Worm (Caenorhabditis elegans) whole organism, young adult: Measurements from ENCODE around the gene M153.3.
A peak's percentile ranks its signal among the peaks of the same experiment; 100 is the strongest.

ENCODE experiments used
- B0035.1 ChIP-seq: sonication (generic microtip); optimal IDR thresholded peaks from 2 replicates; lab custom pipeline; 2016; ENCODE audit warnings: missing genetic modification characterization, mild to moderate bottlenecking, missing compliant biosample characterization, missing genotype, missing genetic modification reagents
- B0336.3 ChIP-seq: fragments of 200-800 bp; sonication (Bioruptor generic); IDR thresholded peaks from 2 replicates; pipeline ENCODE4 v1.3.6; 2022; ENCODE audit warnings: missing genetic modification characterization, missing compliant biosample characterization
- C06A6.2 ChIP-seq: fragments of 200-800 bp; sonication (Bioruptor generic); conservative IDR thresholded peaks from 2 replicates; pipeline ENCODE4 v1.3.6; 2022; ENCODE audit warnings: missing genetic modification characterization, missing compliant biosample characterization
- F33H1.4 ChIP-seq: fragments of 200-800 bp; sonication (Bioruptor generic); IDR thresholded peaks from 2 replicates; pipeline ENCODE4 v1.3.6; 2022; ENCODE audit warnings: missing genetic modification reagents, missing genetic modification characterization, missing compliant biosample characterization
- F37B4.10 ChIP-seq: fragments of 200-800 bp; sonication (Bioruptor generic); IDR thresholded peaks from 2 replicates; pipeline ENCODE4 v1.3.6; 2022; ENCODE audit warnings: missing genetic modification characterization, missing compliant biosample characterization
- Y56A3A.18 ChIP-seq: fragments of 200-800 bp; sonication (Bioruptor generic); IDR thresholded peaks from 2 replicates; pipeline ENCODE4 v1.3.6; 2022; ENCODE audit warnings: missing genetic modification reagents, missing genetic modification characterization, missing compliant biosample characterization
- ZK185.1 ChIP-seq: sonication (generic microtip); optimal IDR thresholded peaks from 2 replicates; lab custom pipeline; 2016; ENCODE audit warnings: mild to moderate bottlenecking, missing genetic modification characterization, missing compliant biosample characterization; ENCODE audit not compliant: poor library complexity, severe bottlenecking
- atf-7 ChIP-seq: sonication (generic microtip); optimal IDR thresholded peaks from 2 replicates; lab custom pipeline; 2017; ENCODE audit warnings: mild to moderate bottlenecking, missing genetic modification characterization, missing compliant biosample characterization
- attf-3 ChIP-seq: fragments of 200-800 bp; sonication (Bioruptor generic); conservative IDR thresholded peaks from 2 replicates; pipeline ENCODE4 v1.3.6; 2022; ENCODE audit warnings: missing genetic modification reagents, missing genetic modification characterization, missing compliant biosample characterization
- bed-1 ChIP-seq: fragments of 200-800 bp; sonication (Bioruptor generic); IDR thresholded peaks from 2 replicates; pipeline ENCODE4 v1.3.6; 2022; ENCODE audit warnings: missing genetic modification reagents, missing genetic modification characterization, missing compliant biosample characterization
- cebp-2 ChIP-seq: fragments of 200-800 bp; sonication (Bioruptor generic); IDR thresholded peaks from 2 replicates; pipeline ENCODE4 v1.3.6; 2022; ENCODE audit warnings: missing genetic modification characterization, missing compliant biosample characterization
- ceh-100 ChIP-seq: fragments of 200-800 bp; sonication (Bioruptor generic); IDR thresholded peaks from 2 replicates; pipeline ENCODE4 v1.3.6; 2022; ENCODE audit warnings: missing genetic modification reagents, missing genetic modification characterization, missing compliant biosample characterization
- ceh-58 ChIP-seq: fragments of 200-800 bp; sonication (Bioruptor generic); IDR thresholded peaks from 2 replicates; pipeline ENCODE4 v1.3.6; 2022; ENCODE audit warnings: missing genetic modification characterization, missing compliant biosample characterization
- ceh-91 ChIP-seq: fragments of 200-800 bp; sonication (Bioruptor generic); IDR thresholded peaks from 2 replicates; pipeline ENCODE4 v1.3.6; 2022; ENCODE audit warnings: missing genetic modification reagents, missing genetic modification characterization, missing compliant biosample characterization
- chd-7 ChIP-seq: sonication (generic microtip); optimal IDR thresholded peaks from 2 replicates; lab custom pipeline; 2016; ENCODE audit warnings: mild to moderate bottlenecking, missing genetic modification characterization, moderate library complexity, missing compliant biosample characterization
- die-1 ChIP-seq: sonication (generic microtip); optimal IDR thresholded peaks from 2 replicates; lab custom pipeline; 2016; ENCODE audit warnings: missing genotype, mild to moderate bottlenecking, missing genetic modification characterization, missing compliant biosample characterization
- egl-18 ChIP-seq: fragments of 200-800 bp; sonication (Bioruptor generic); IDR thresholded peaks from 2 replicates; pipeline ENCODE4 v1.3.6; 2022; ENCODE audit warnings: missing genetic modification reagents, missing genetic modification characterization, missing compliant biosample characterization
- egrh-3 ChIP-seq: fragments of 200-800 bp; sonication (Bioruptor generic); IDR thresholded peaks from 2 replicates; pipeline ENCODE4 v1.3.6; 2022; ENCODE audit warnings: missing genetic modification reagents, missing genetic modification characterization, missing compliant biosample characterization
- ekl-4 ChIP-seq: fragments of 200-800 bp; sonication (Bioruptor generic); IDR thresholded peaks from 2 replicates; pipeline ENCODE4 v1.3.6; 2022; ENCODE audit warnings: missing genetic modification reagents, missing genetic modification characterization, missing compliant biosample characterization
- lag-1 ChIP-seq: fragments of 200-800 bp; sonication (Bioruptor generic); IDR thresholded peaks from 2 replicates; pipeline ENCODE4 v1.3.6; 2022; ENCODE audit warnings: missing genetic modification reagents, missing genetic modification characterization, missing compliant biosample characterization
- let-526 ChIP-seq: fragments of 200-800 bp; sonication (Bioruptor generic); IDR thresholded peaks from 2 replicates; pipeline ENCODE4 v1.3.6; 2022; ENCODE audit warnings: missing genetic modification reagents, missing genetic modification characterization, missing compliant biosample characterization
- let-607 ChIP-seq, 2 experiments: fragments of 200-800 bp in 1 of 2; sonication (Bioruptor generic) in 1 of 2; sonication (generic microtip) in 1 of 2; optimal IDR thresholded peaks; 2 replicates each; lab custom pipeline; 2016 to 2018; ENCODE audit warnings: mild to moderate bottlenecking in 2 of 2, missing compliant biosample characterization in 2 of 2, missing genetic modification characterization in 2 of 2, moderate library complexity in 2 of 2, missing genotype in 1 of 2
- lin-40 ChIP-seq: sonication (generic microtip); optimal IDR thresholded peaks from 2 replicates; lab custom pipeline; 2016; ENCODE audit warnings: missing genetic modification characterization, mild to moderate bottlenecking, missing compliant biosample characterization, missing genotype, missing genetic modification reagents
- mxl-1 ChIP-seq: sonication (generic microtip); optimal IDR thresholded peaks from 2 replicates; lab custom pipeline; 2016; ENCODE audit warnings: missing genetic modification characterization, missing compliant biosample characterization
- nfya-1 ChIP-seq: sonication (generic microtip); optimal IDR thresholded peaks from 2 replicates; lab custom pipeline; 2017; ENCODE audit warnings: antibody characterized with exemption, missing compliant biosample characterization, missing genetic modification characterization, borderline replicate concordance; ENCODE audit not compliant: insufficient read depth
- nfya-2 ChIP-seq: fragments of 200-800 bp; sonication (Bioruptor generic); IDR thresholded peaks from 2 replicates; pipeline ENCODE4 v1.3.6; 2022; ENCODE audit warnings: missing genetic modification reagents, missing genetic modification characterization, missing compliant biosample characterization
- nhr-179 ChIP-seq: sonication (generic microtip); optimal IDR thresholded peaks from 2 replicates; lab custom pipeline; 2016; ENCODE audit warnings: mild to moderate bottlenecking, missing genetic modification characterization, missing compliant biosample characterization
- nhr-80 ChIP-seq: sonication (generic microtip); optimal IDR thresholded peaks from 2 replicates; lab custom pipeline; 2016; ENCODE audit warnings: missing genetic modification characterization, missing compliant biosample characterization
- nhr-90 ChIP-seq: sonication (generic microtip); optimal IDR thresholded peaks from 2 replicates; lab custom pipeline; 2016; ENCODE audit warnings: missing genotype, mild to moderate bottlenecking, missing genetic modification characterization, missing compliant biosample characterization
- rcor-1 ChIP-seq: fragments of 200-800 bp; sonication (Bioruptor generic); IDR thresholded peaks from 2 replicates; pipeline ENCODE4 v1.3.6; 2022; ENCODE audit warnings: missing genetic modification reagents, missing genetic modification characterization, missing compliant biosample characterization
- snpc-1.1 ChIP-seq: sonication (generic microtip); optimal IDR thresholded peaks from 2 replicates; lab custom pipeline; 2017; ENCODE audit warnings: missing genetic modification characterization, mild to moderate bottlenecking, missing compliant biosample characterization, antibody characterized with exemption, moderate library complexity, missing genotype, missing genetic modification reagents; ENCODE audit not compliant: insufficient read depth
- snpc-4 ChIP-seq, 5 experiments: fragments of 150-350 bp in 1 of 5; sonication (generic microtip) in 4 of 5; optimal IDR thresholded peaks; 2 replicates each; lab custom pipeline; 2014 to 2018; ENCODE audit warnings: missing genetic modification characterization in 5 of 5, missing biosample characterization in 3 of 5, antibody characterized with exemption in 2 of 5, mild to moderate bottlenecking in 2 of 5, missing compliant biosample characterization in 2 of 5, missing genotype in 2 of 5, moderate library complexity in 2 of 5, missing genetic modification reagents in 1 of 5
- tbx-9 ChIP-seq: sonication (generic microtip); optimal IDR thresholded peaks from 2 replicates; lab custom pipeline; 2016; ENCODE audit warnings: borderline replicate concordance, missing genetic modification characterization, inconsistent platforms, missing compliant biosample characterization
- unc-130 ChIP-seq: sonication (generic microtip); optimal IDR thresholded peaks from 2 replicates; lab custom pipeline; 2016; ENCODE audit warnings: missing genetic modification reagents, missing genetic modification characterization, missing compliant biosample characterization
- unc-62 ChIP-seq: fragments of 150-350 bp; optimal IDR thresholded peaks from 2 replicates; lab custom pipeline; 2014; ENCODE audit warnings: missing biosample characterization, missing genetic modification reagents, missing genetic modification characterization
- xnd-1 ChIP-seq: sonication (generic microtip); optimal IDR thresholded peaks from 2 replicates; lab custom pipeline; 2016; ENCODE audit warnings: missing genotype, missing genetic modification reagents, missing genetic modification characterization, missing compliant biosample characterization
- zfh-2 ChIP-seq: fragments of 200-800 bp; sonication (Bioruptor generic); conservative IDR thresholded peaks from 2 replicates; pipeline ENCODE4 v1.3.6; 2022; ENCODE audit warnings: missing genetic modification reagents, missing genetic modification characterization, missing compliant biosample characterization
- ztf-22 ChIP-seq: fragments of 200-800 bp; sonication (Bioruptor generic); optimal IDR thresholded peaks from 2 replicates; lab custom pipeline; 2018; ENCODE audit warnings: mild to moderate bottlenecking, missing genetic modification characterization, moderate library complexity, missing compliant biosample characterization
- ztf-25 ChIP-seq: fragments of 200-800 bp; sonication (Bioruptor generic); IDR thresholded peaks from 2 replicates; pipeline ENCODE4 v1.3.6; 2022; ENCODE audit warnings: missing genetic modification reagents, missing genetic modification characterization, missing compliant biosample characterization
- ztf-26 ChIP-seq: sonication (generic microtip); optimal IDR thresholded peaks from 2 replicates; lab custom pipeline; 2017; ENCODE audit warnings: missing genetic modification characterization, missing compliant biosample characterization

The M153.3 gene

DNA sequence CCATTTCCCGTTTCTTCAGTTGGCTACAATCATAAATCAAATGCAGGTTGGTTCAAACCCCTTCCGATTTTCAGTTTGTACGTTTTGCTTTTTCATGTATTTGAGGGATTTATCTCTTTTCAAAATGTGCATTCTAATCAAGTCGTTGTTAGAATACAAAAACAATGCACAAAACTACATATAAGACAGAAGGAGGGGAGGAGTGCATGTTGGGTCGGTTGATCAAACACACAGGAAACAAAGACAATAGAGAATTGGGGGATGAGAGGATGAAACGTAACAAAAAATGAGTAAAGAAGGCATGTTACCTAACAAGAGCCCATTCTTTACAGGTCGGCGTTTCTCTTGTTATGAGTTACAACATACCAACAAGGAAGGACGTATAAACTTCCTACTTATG is 44.7 kb upstream of the M153.3 start:
- TF ChIP-seq ceh-58 (GFP tag; lab: Robert Waterston, UW) (no peak), lin-40 (no peak), cebp-2 (GFP tag; lab: Robert Waterston, UW) (no peak), mxl-1 (tag; lab: Kevin White, UChicago) (no peak), zfh-2 (no peak), nfya-2 (GFP tag; lab: Robert Waterston, UW) (no peak), snpc-1.1 (no peak), unc-62 (no peak), F33H1.4 (GFP tag; lab: Robert Waterston, UW) (no peak), nhr-179 (tag; lab: Kevin White, UChicago) (no peak), B0336.3 (GFP tag; lab: Robert Waterston, UW) (no peak), let-607 (tag; optimal IDR thresholded peaks at IDR 0.05; lab: Kevin White, UChicago) (no peak), Y56A3A.18 (GFP tag; lab: Robert Waterston, UW) (no peak), let-526 (GFP tag; lab: Robert Waterston, UW) (no peak)
- TF ChIP-seq, all 124 proteins: peak for 0

DNA sequence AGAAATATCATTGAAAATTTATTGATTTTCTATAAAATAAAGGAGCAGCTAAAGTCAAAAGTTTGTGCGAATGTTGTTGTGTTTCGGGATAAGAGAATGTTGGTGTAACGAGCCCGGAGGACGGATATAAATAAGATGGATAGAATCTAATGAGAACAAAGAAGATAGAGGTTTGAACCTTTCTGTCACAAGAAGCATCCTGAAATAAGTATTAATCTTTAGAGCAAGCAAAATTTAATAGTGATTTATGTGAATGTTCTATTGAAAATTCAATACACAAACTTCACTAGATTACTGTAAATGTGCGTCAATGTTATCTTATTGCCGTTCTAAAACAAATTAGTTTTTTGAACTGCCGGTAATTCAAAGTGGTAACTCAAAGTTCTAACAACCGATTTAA is 39.0 kb upstream of the M153.3 start, which contains the start of gene W03G11.3:
TSS of gene W03G11.3 (minus strand) at position 101 of the 400 bp plus-strand sequence.
- no peak for TF ChIP-seq ZK185.1 (tag; lab: Kevin White, UChicago)
- TF ChIP-seq, all 124 proteins: peak for 0

DNA sequence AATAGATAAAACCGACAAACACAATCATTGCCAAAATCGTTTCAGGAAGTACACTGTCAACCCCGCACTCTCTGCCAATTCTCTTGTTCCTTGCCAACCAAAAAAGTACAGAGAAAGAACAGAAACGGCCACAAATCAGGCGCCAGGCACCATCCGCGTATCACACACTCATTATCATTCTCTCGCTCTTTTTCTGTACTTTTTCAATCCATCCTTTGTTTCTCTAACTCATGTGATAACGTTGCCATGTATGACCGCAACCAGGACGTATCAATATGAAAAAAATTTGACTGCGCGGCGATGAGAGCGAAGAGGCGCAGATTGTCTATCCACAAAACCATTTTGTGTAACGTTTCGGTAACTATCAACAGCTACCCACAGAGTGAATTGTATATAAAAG is 38.0 kb upstream of the M153.3 start, which contains the start of gene col-181:
TSS of gene col-181 (plus strand) at position 301 of the 400 bp plus-strand sequence.
- TF ChIP-seq die-1 (tag; lab: Kevin White, UChicago) (peak; percentile 8), unc-130 (GFP tag; lab: Kevin White, UChicago) (no peak)

DNA sequence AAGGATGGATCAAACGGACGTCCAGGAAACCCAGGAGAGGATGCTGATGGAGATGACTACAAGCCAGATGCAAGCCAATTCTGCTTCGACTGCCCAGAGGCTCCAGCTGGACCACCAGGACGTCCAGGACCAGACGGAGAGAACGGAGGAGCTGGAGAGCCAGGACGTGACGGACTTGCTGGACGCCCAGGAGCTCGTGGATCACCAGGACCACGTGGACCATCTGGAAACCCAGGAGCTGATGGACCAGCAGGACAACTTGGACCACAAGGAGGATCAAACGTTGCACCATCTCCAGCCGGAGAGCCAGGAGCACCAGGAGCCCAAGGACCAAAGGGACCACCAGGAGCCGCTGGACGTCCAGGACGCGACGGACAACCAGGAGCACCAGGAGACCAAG is 37.2 kb upstream of the M153.3 start:
- TF ChIP-seq ztf-26 (tag; lab: Kevin White, UChicago) (peak; percentile 44), attf-3 (GFP tag; lab: Robert Waterston, UW) (no peak), zfh-2 (peak; percentile 87), egrh-3 (GFP tag; lab: Robert Waterston, UW) (peak; percentile 79; the same call in 1 of the 2 replicates)
- TF ChIP-seq, all 124 proteins: peak for 3

DNA sequence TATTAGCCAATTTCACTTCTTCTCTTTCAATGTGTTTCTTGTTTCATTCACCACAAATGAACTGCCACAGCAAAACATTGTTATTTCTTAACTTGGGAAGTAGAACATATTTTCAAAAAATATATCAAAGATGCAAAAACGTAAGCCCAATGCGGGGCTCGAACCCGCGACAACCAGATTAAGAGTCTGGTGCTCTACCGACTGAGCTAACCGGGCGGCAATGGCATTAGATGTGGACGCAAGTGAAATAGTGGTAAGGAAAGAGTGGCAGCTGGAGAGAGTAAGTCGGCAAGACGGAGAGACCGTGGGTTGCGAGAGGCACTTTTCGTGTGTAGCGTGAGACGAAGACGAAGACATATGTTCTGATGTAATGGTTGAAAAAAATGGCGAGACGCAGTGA is 36.7 kb upstream of the M153.3 start:
- TF ChIP-seq F37B4.10: 0 out of 2 replicates have a peak, but pooled peaks have one; percentile 60
- TF ChIP-seq C06A6.2 (GFP tag; lab: Robert Waterston, UW): peak; percentile 67
- no peak for TF ChIP-seq xnd-1 (tag; lab: Kevin White, UChicago)
- TF ChIP-seq chd-7 (tag; lab: Kevin White, UChicago): peak; percentile 92
- TF ChIP-seq ekl-4 (GFP tag; lab: Robert Waterston, UW): peak; percentile 88
- TF ChIP-seq snpc-1.1: peak; percentile 26
- peak; percentile 40; the same call in 1 of the 2 replicates for TF ChIP-seq attf-3 (GFP tag; lab: Robert Waterston, UW)
- TF ChIP-seq B0035.1 (tag; lab: Kevin White, UChicago): peak; percentile 88
- TF ChIP-seq rcor-1: peak; percentile 89
- TF ChIP-seq lag-1: no peak
- no peak for TF ChIP-seq bed-1
- TF ChIP-seq ztf-22 (GFP tag; lab: Kevin White, UChicago): peak; percentile 64
- TF ChIP-seq ceh-91 (GFP tag; lab: Robert Waterston, UW): no peak
- peak; percentile 52 for TF ChIP-seq ceh-100 (GFP tag; lab: Robert Waterston, UW)
- peak; percentile 98 for TF ChIP-seq ztf-25 (GFP tag; lab: Robert Waterston, UW)
- peak; percentile 89 for TF ChIP-seq egl-18 (GFP tag; lab: Robert Waterston, UW)
- TF ChIP-seq snpc-4 (GFP tag; optimal IDR thresholded peaks at IDR 0.05; lab: Kevin White, UChicago): no peak
- peak in 2 of 4 experiments; percentile 75 to 87 for TF ChIP-seq snpc-4 (tag; optimal IDR thresholded peaks at IDR 0.05; lab: Kevin White, UChicago)
- TF ChIP-seq nhr-90 (tag; lab: Kevin White, UChicago): peak; percentile 93
- TF ChIP-seq nhr-80 (tag; lab: Kevin White, UChicago): peak; percentile 59
- peak; percentile 73 for TF ChIP-seq tbx-9 (tag; lab: Kevin White, UChicago)
- TF ChIP-seq die-1 (tag; lab: Kevin White, UChicago): peak; percentile 98
- peak; percentile 67 for TF ChIP-seq atf-7
- peak; percentile 97 for TF ChIP-seq cebp-2 (GFP tag; lab: Robert Waterston, UW)
- no peak for TF ChIP-seq nfya-1 (tag; lab: Kevin White, UChicago)
